Fruit fly (Drosophila melanogaster): ENCODE measurements around the gene CG44837.

- TF ChIP-seq usp (GFP tag; optimal IDR thresholded peaks at IDR 0.05): no peak
- no peak for TF ChIP-seq Dll (optimal IDR thresholded peaks at IDR 0.05)
These were observed 6.1 kb upstream of the CG44837 start, which contains the start of gene CG5883 for dm6 chr3L:11944752-11945151.
